Worm (Caenorhabditis elegans): ENCODE measurements around the gene F36H1.11.

F36H1.11 gene

ce11 chrIV:11094974-11095373 lies 46.0 kb downstream of the F36H1.11 start, which contains the start of gene M7.8:
Gene M7.8, minus strand, starts transcription at chrIV:11095085.
- no peak for TF ChIP-seq F16B12.6 (tag; optimal IDR thresholded peaks at IDR 0.05)
- no peak for TF ChIP-seq ets-5 (GFP tag; IDR thresholded peaks at IDR 0.05)
- TF ChIP-seq nhr-71 (tag; optimal IDR thresholded peaks at IDR 0.05) = no peak
- TF ChIP-seq rnt-1 (tag; optimal IDR thresholded peaks at IDR 0.05) = no peak
- TF ChIP-seq alr-1 (tag; optimal IDR thresholded peaks at IDR 0.05; ENCODE audit: borderline replicate concordance) = no peak
- TF ChIP-seq snu-23 (GFP tag; optimal IDR thresholded peaks at IDR 0.05) = no peak
- no peak for TF ChIP-seq nhr-90 (tag; optimal IDR thresholded peaks at IDR 0.05; ENCODE audit: poor library complexity)
- no peak for TF ChIP-seq grh-1 (GFP tag; IDR thresholded peaks at IDR 0.05)
- TF ChIP-seq mdl-1 (tag; optimal IDR thresholded peaks at IDR 0.05) = no peak
- peak; percentile 79 for TF ChIP-seq lin-14 (GFP tag; optimal IDR thresholded peaks at IDR 0.05)
- no peak for TF ChIP-seq mab-9 (GFP tag; IDR thresholded peaks at IDR 0.05)
- no peak for TF ChIP-seq sup-37 (GFP tag; optimal IDR thresholded peaks at IDR 0.05)
- TF ChIP-seq isw-1 (GFP tag; IDR thresholded peaks at IDR 0.05) = no peak
- peak; percentile 18 for TF ChIP-seq nhr-47 (tag; optimal IDR thresholded peaks at IDR 0.05)
- no peak for TF ChIP-seq swsn-7 (tag; optimal IDR thresholded peaks at IDR 0.05)
- no peak for TF ChIP-seq lin-13 (GFP tag; optimal IDR thresholded peaks at IDR 0.05)
- no peak for TF ChIP-seq ceh-82 (tag; optimal IDR thresholded peaks at IDR 0.05)
- TF ChIP-seq ceh-88 (GFP tag; IDR thresholded peaks at IDR 0.05) = no peak
- no peak for TF ChIP-seq jun-1 (tag; optimal IDR thresholded peaks at IDR 0.05)
- TF ChIP-seq lsy-2 (tag; optimal IDR thresholded peaks at IDR 0.05) = no peak
- no peak for TF ChIP-seq lir-3 (tag; optimal IDR thresholded peaks at IDR 0.05; ENCODE audit: poor library complexity)
- TF ChIP-seq fkh-10 (GFP tag; optimal IDR thresholded peaks at IDR 0.05) = peak; percentile 78
- peak; percentile 41 for TF ChIP-seq unc-86 (tag; optimal IDR thresholded peaks at IDR 0.05)
- TF ChIP-seq egl-27 (tag; optimal IDR thresholded peaks at IDR 0.05) = no peak
- TF ChIP-seq pqm-1 (tag; optimal IDR thresholded peaks at IDR 0.05) = no peak
- no peak for TF ChIP-seq nhr-19 (GFP tag; conservative IDR thresholded peaks at IDR 0.05)
- no peak for TF ChIP-seq unc-30 (tag; optimal IDR thresholded peaks at IDR 0.05)
- TF ChIP-seq Y116A8C.19 (tag; optimal IDR thresholded peaks at IDR 0.05; ENCODE audit: borderline replicate concordance) = no peak
- TF ChIP-seq zag-1 (tag; optimal IDR thresholded peaks at IDR 0.05) = peak; percentile 88

DNA sequence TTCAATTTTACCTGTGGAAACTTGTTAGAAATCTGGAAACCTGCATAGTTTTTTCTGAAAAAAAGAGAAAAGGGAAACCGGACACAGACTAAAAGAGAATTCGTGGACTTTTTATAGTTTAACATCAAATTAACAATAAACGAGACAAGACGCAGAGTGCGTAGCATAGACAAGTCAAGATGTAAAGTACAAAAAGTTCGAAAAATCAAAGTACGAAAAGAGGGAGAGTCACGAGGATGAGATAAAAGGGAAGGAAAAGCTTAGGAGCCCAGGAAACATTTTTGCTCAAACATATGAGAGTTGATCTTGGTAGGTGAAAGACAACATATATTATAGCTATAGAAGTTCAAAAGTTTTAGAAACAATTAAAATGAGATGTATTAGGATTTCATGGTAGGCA lies 48.8 kb downstream of the F36H1.11 start, which contains the start of gene M7.12:
Gene M7.12, minus strand, starts transcription at position 188 of the 400 bp plus-strand sequence.
- TF ChIP-seq nhr-71 (tag; optimal IDR thresholded peaks at IDR 0.05) = peak; percentile 69
- TF ChIP-seq pqm-1 (tag; optimal IDR thresholded peaks at IDR 0.05) = no peak
- TF ChIP-seq lin-14 (GFP tag; optimal IDR thresholded peaks at IDR 0.05) = peak; percentile 63
- peak; percentile 41 for TF ChIP-seq rnt-1 (tag; optimal IDR thresholded peaks at IDR 0.05)
- TF ChIP-seq aly-2 (tag; optimal IDR thresholded peaks at IDR 0.05) = no peak
- TF ChIP-seq mab-9 (GFP tag; IDR thresholded peaks at IDR 0.05) = no peak
- peak; percentile 37 for TF ChIP-seq snu-23 (GFP tag; optimal IDR thresholded peaks at IDR 0.05)
- TF ChIP-seq elt-2 (tag; optimal IDR thresholded peaks at IDR 0.05) = no peak
- no peak for TF ChIP-seq sup-37 (GFP tag; optimal IDR thresholded peaks at IDR 0.05)
- no peak for TF ChIP-seq lin-15B (tag; optimal IDR thresholded peaks at IDR 0.05)
- peak; percentile 1 for TF ChIP-seq xbp-1 (tag; optimal IDR thresholded peaks at IDR 0.05)
- no peak for TF ChIP-seq fos-1 (tag; optimal IDR thresholded peaks at IDR 0.05)
- TF ChIP-seq sox-4 (tag; optimal IDR thresholded peaks at IDR 0.05) = no peak
- TF ChIP-seq ceh-88 (GFP tag; IDR thresholded peaks at IDR 0.05) = no peak
- TF ChIP-seq irx-1 (tag; optimal IDR thresholded peaks at IDR 0.05) = no peak
- TF ChIP-seq grh-1 (GFP tag; IDR thresholded peaks at IDR 0.05) = no peak
- TF ChIP-seq lin-35 (GFP tag; optimal IDR thresholded peaks at IDR 0.05) = no peak
- TF ChIP-seq blmp-1 (tag; optimal IDR thresholded peaks at IDR 0.05) = no peak
- TF ChIP-seq pag-3 (tag; optimal IDR thresholded peaks at IDR 0.05; ENCODE audit: borderline replicate concordance, insufficient read depth) = no peak
- peak; percentile 34 for TF ChIP-seq nhr-47 (tag; optimal IDR thresholded peaks at IDR 0.05)
- TF ChIP-seq efl-1 (optimal IDR thresholded peaks at IDR 0.05) = no peak
- TF ChIP-seq efl-1 (GFP tag; optimal IDR thresholded peaks at IDR 0.05 in 1 of 2) = no peak
- TF ChIP-seq efl-3 (GFP tag; optimal IDR thresholded peaks at IDR 0.05) = no peak
- no peak for TF ChIP-seq zag-1 (tag; optimal IDR thresholded peaks at IDR 0.05)
- TF ChIP-seq C04F5.9 (tag; optimal IDR thresholded peaks at IDR 0.05) = no peak
- TF ChIP-seq nhr-85 (tag) = no peak
- TF ChIP-seq zip-4 (GFP tag; optimal IDR thresholded peaks at IDR 0.05) = no peak
- TF ChIP-seq dsc-1 (tag; optimal IDR thresholded peaks at IDR 0.05) = peak; percentile 54
- no peak for TF ChIP-seq nhr-90 (tag; optimal IDR thresholded peaks at IDR 0.05; ENCODE audit: poor library complexity)
- peak; percentile 47 for TF ChIP-seq nhr-20 (tag; optimal IDR thresholded peaks at IDR 0.05)
- TF ChIP-seq mdl-1 (tag; optimal IDR thresholded peaks at IDR 0.05) = no peak
- TF ChIP-seq ceh-82 (tag; optimal IDR thresholded peaks at IDR 0.05) = peak in 1 of 3 experiments; percentile 7
- TF ChIP-seq nhr-84 (tag; optimal IDR thresholded peaks at IDR 0.05) = no peak
- no peak for TF ChIP-seq fkh-4 (tag; optimal IDR thresholded peaks at IDR 0.05; ENCODE audit: borderline replicate concordance)
- no peak for TF ChIP-seq nhr-11 (tag; optimal IDR thresholded peaks at IDR 0.05)
- TF ChIP-seq swsn-7 (tag; optimal IDR thresholded peaks at IDR 0.05) = peak; percentile 20

Data from whole organism, L1 larva.